Worm (Caenorhabditis elegans): ENCODE data around the gene aqp-6.
A peak's percentile ranks its signal among the peaks of the same experiment; 100 is the strongest.

- TF ChIP-seq W03F9.2 (tag; optimal IDR thresholded peaks at IDR 0.05) (no peak), him-1 (tag; optimal IDR thresholded peaks at IDR 0.05) (peak; percentile 71)
Observed at ce11 chrV:10677459-10677858, 29.2 kb downstream of the aqp-6 start.

Data from whole organism, L4/young adult.